Worm (Caenorhabditis elegans) whole organism, late embryonic: Measurements from ENCODE around the gene C33A12.19.

Source experiments
- C38D4.7 ChIP-seq: fragments of 200-800 bp; sonication (Bioruptor generic); optimal IDR thresholded peaks from 2 replicates; lab custom pipeline; 2018; ENCODE audit warnings: mild to moderate bottlenecking, missing genetic modification characterization, moderate library complexity, missing compliant biosample characterization
- K02D7.2 ChIP-seq: sonication (generic microtip); optimal IDR thresholded peaks from 2 replicates; lab custom pipeline; 2017; ENCODE audit warnings: mild to moderate bottlenecking, missing genetic modification characterization, missing compliant biosample characterization
- K09A11.1 ChIP-seq: sonication (generic microtip); optimal IDR thresholded peaks from 2 replicates; lab custom pipeline; 2017; ENCODE audit warnings: antibody characterized with exemption, mild to moderate bottlenecking, missing genetic modification characterization, missing compliant biosample characterization; ENCODE audit not compliant: insufficient read depth
- Y22D7AL.16 ChIP-seq: sonication (generic microtip); optimal IDR thresholded peaks from 2 replicates; lab custom pipeline; 2016; ENCODE audit warnings: missing genetic modification characterization, missing compliant biosample characterization
- ahr-1 ChIP-seq: sonication (generic microtip); optimal IDR thresholded peaks from 2 replicates; lab custom pipeline; 2016; ENCODE audit warnings: missing genetic modification characterization, missing compliant biosample characterization
- ceh-18 ChIP-seq: sonication (generic microtip); optimal IDR thresholded peaks from 2 replicates; lab custom pipeline; 2016; ENCODE audit warnings: missing genetic modification characterization, missing compliant biosample characterization
- ceh-19 ChIP-seq: fragments of 200-800 bp; sonication (Bioruptor generic); optimal IDR thresholded peaks from 2 replicates; lab custom pipeline; 2018; ENCODE audit warnings: mild to moderate bottlenecking, missing genetic modification characterization, missing compliant biosample characterization
- ceh-2 ChIP-seq: sonication (generic microtip); optimal IDR thresholded peaks from 2 replicates; lab custom pipeline; 2016; ENCODE audit warnings: missing genotype, missing genetic modification characterization, missing compliant biosample characterization
- ceh-30 ChIP-seq: fragments of 150-350 bp; optimal IDR thresholded peaks from 2 replicates; lab custom pipeline; 2014; ENCODE audit warnings: missing biosample characterization, missing genetic modification characterization
- ceh-31 ChIP-seq: sonication (generic microtip); optimal IDR thresholded peaks from 2 replicates; lab custom pipeline; 2016; ENCODE audit warnings: missing genetic modification characterization, missing compliant biosample characterization
- ceh-34 ChIP-seq: sonication (generic microtip); optimal IDR thresholded peaks from 2 replicates; lab custom pipeline; 2016; ENCODE audit warnings: mild to moderate bottlenecking, missing genetic modification characterization, missing compliant biosample characterization
- ceh-45 ChIP-seq: fragments of 200-800 bp; sonication (Bioruptor generic); IDR thresholded peaks from 2 replicates; pipeline ENCODE4 v1.3.6; 2022; ENCODE audit warnings: missing genetic modification reagents, missing genetic modification characterization, missing compliant biosample characterization
- ceh-48 ChIP-seq: sonication (generic microtip); optimal IDR thresholded peaks from 2 replicates; lab custom pipeline; 2016; ENCODE audit warnings: missing genetic modification characterization, inconsistent platforms, missing compliant biosample characterization
- ceh-6 ChIP-seq: fragments of 200-800 bp; sonication (Bioruptor generic); optimal IDR thresholded peaks from 2 replicates; lab custom pipeline; 2018; ENCODE audit warnings: mild to moderate bottlenecking, missing genetic modification characterization, missing compliant biosample characterization
- ceh-9 ChIP-seq: sonication (generic microtip); optimal IDR thresholded peaks from 2 replicates; lab custom pipeline; 2016; ENCODE audit warnings: mild to moderate bottlenecking, missing genetic modification characterization, inconsistent platforms, missing compliant biosample characterization
- che-1 ChIP-seq: sonication (generic microtip); optimal IDR thresholded peaks from 2 replicates; lab custom pipeline; 2016; ENCODE audit warnings: mild to moderate bottlenecking, missing genetic modification characterization, missing compliant biosample characterization
- dmd-4 ChIP-seq: sonication (generic microtip); optimal IDR thresholded peaks from 2 replicates; lab custom pipeline; 2016; ENCODE audit warnings: borderline replicate concordance, missing genetic modification characterization, missing compliant biosample characterization
- elt-2 ChIP-seq: sonication (generic microtip); optimal IDR thresholded peaks from 2 replicates; lab custom pipeline; 2016; ENCODE audit warnings: missing genetic modification reagents, missing genetic modification characterization, missing compliant biosample characterization
- elt-4 ChIP-seq: sonication (generic microtip); optimal IDR thresholded peaks from 2 replicates; lab custom pipeline; 2016; ENCODE audit warnings: missing genetic modification characterization, missing compliant biosample characterization
- ets-4 ChIP-seq: sonication (generic microtip); optimal IDR thresholded peaks from 2 replicates; lab custom pipeline; 2016; ENCODE audit warnings: missing genetic modification characterization, missing compliant biosample characterization
- eyg-1 ChIP-seq: sonication (generic microtip); optimal IDR thresholded peaks from 2 replicates; lab custom pipeline; 2016; ENCODE audit warnings: missing genotype, missing genetic modification characterization, missing compliant biosample characterization
- fax-1 ChIP-seq: sonication (generic microtip); optimal IDR thresholded peaks from 2 replicates; lab custom pipeline; 2016; ENCODE audit warnings: missing genotype, missing genetic modification characterization, missing compliant biosample characterization
- hlh-30 ChIP-seq: sonication (generic microtip); optimal IDR thresholded peaks from 2 replicates; lab custom pipeline; 2017; ENCODE audit warnings: antibody characterized with exemption, missing genetic modification characterization, missing compliant biosample characterization; ENCODE audit not compliant: insufficient read depth
- lin-11 ChIP-seq: fragments of 200-800 bp; sonication (Bioruptor generic); optimal IDR thresholded peaks from 2 replicates; lab custom pipeline; 2018; ENCODE audit warnings: mild to moderate bottlenecking, missing genetic modification characterization, missing compliant biosample characterization
- madf-2 ChIP-seq: sonication (generic microtip); optimal IDR thresholded peaks from 2 replicates; lab custom pipeline; 2017; ENCODE audit warnings: missing genetic modification characterization, missing compliant biosample characterization
- mec-3 ChIP-seq: sonication (generic microtip); optimal IDR thresholded peaks from 2 replicates; lab custom pipeline; 2016; ENCODE audit warnings: borderline replicate concordance, missing genetic modification characterization, missing compliant biosample characterization
- nfya-1 ChIP-seq: sonication (generic microtip); optimal IDR thresholded peaks from 2 replicates; lab custom pipeline; 2017; ENCODE audit warnings: missing genetic modification characterization, mild to moderate bottlenecking, missing compliant biosample characterization, antibody characterized with exemption, moderate library complexity
- nhr-11 ChIP-seq: fragments of 150-350 bp; optimal IDR thresholded peaks from 2 replicates; lab custom pipeline; 2014; ENCODE audit warnings: missing biosample characterization, missing genetic modification characterization
- pat-9 ChIP-seq: fragments of 200-800 bp; sonication (Bioruptor generic); optimal IDR thresholded peaks from 2 replicates; lab custom pipeline; 2018; ENCODE audit warnings: mild to moderate bottlenecking, missing genetic modification characterization, moderate library complexity, missing compliant biosample characterization
- pha-2 ChIP-seq: sonication (generic microtip); optimal IDR thresholded peaks from 2 replicates; lab custom pipeline; 2017; ENCODE audit warnings: mild to moderate bottlenecking, missing genetic modification characterization, missing compliant biosample characterization
- pha-4 ChIP-seq: fragments of 150-350 bp; optimal IDR thresholded peaks from 2 replicates; lab custom pipeline; 2018; ENCODE audit warnings: missing biosample characterization, missing genetic modification reagents, missing genetic modification characterization
- pqm-1 ChIP-seq: sonication (generic microtip); optimal IDR thresholded peaks from 2 replicates; lab custom pipeline; 2016; ENCODE audit warnings: missing genetic modification characterization, missing compliant biosample characterization
- ref-2 ChIP-seq: sonication (generic microtip); optimal IDR thresholded peaks from 2 replicates; lab custom pipeline; 2016; ENCODE audit warnings: missing genetic modification characterization, missing compliant biosample characterization
- rnt-1 ChIP-seq: sonication (generic microtip); optimal IDR thresholded peaks from 2 replicates; lab custom pipeline; 2016; ENCODE audit warnings: missing genetic modification characterization, missing compliant biosample characterization
- sdc-2 ChIP-seq: sonication (generic microtip); optimal IDR thresholded peaks from 2 replicates; lab custom pipeline; 2016; ENCODE audit warnings: missing genotype, missing genetic modification characterization, missing compliant biosample characterization
- sox-4 ChIP-seq: sonication (generic microtip); optimal IDR thresholded peaks from 2 replicates; lab custom pipeline; 2017; ENCODE audit warnings: mild to moderate bottlenecking, missing genetic modification characterization, inconsistent platforms, missing compliant biosample characterization
- tbx-2 ChIP-seq: sonication (generic microtip); optimal IDR thresholded peaks from 2 replicates; lab custom pipeline; 2016; ENCODE audit warnings: missing genetic modification characterization, missing compliant biosample characterization
- ttx-3 ChIP-seq: sonication (generic microtip); optimal IDR thresholded peaks from 2 replicates; lab custom pipeline; 2016; ENCODE audit warnings: missing genetic modification reagents, missing genetic modification characterization, missing compliant biosample characterization
- unc-3 ChIP-seq, 2 experiments: fragments of 200-800 bp in 1 of 2; sonication (Bioruptor generic) in 1 of 2; sonication (generic microtip) in 1 of 2; conservative IDR thresholded peaks in 1 of 2; optimal IDR thresholded peaks in 1 of 2; 2 replicates each; pipeline versions ENCODE4 v1.3.6 to Lab custom; 2016 to 2022; ENCODE audit warnings: missing compliant biosample characterization in 2 of 2, missing genetic modification characterization in 2 of 2, missing genetic modification reagents in 1 of 2
- unc-55 ChIP-seq: sonication (generic microtip); optimal IDR thresholded peaks from 2 replicates; lab custom pipeline; 2017; ENCODE audit warnings: missing biosample characterization, missing genetic modification reagents, missing genetic modification characterization
- unc-86 ChIP-seq: sonication (generic microtip); optimal IDR thresholded peaks from 2 replicates; lab custom pipeline; 2016; ENCODE audit warnings: missing genetic modification characterization, missing compliant biosample characterization
- zip-5 ChIP-seq: sonication (generic microtip); optimal IDR thresholded peaks from 2 replicates; lab custom pipeline; 2016; ENCODE audit warnings: missing genetic modification characterization, missing compliant biosample characterization

Gene C33A12.19

ce11 chrIV:9534342-9534741, 17.5 kb downstream of the C33A12.19 start:
- TF ChIP-seq hlh-30 (tag; lab: Kevin White, UChicago): peak; percentile 78
- TF ChIP-seq ahr-1 (tag; lab: Kevin White, UChicago): no peak

ce11 chrIV:9535105-9535504, 18.3 kb downstream of the C33A12.19 start:
- no peak for TF ChIP-seq C38D4.7 (GFP tag; lab: Kevin White, UChicago)
- no peak for TF ChIP-seq unc-3 (GFP tag; conservative IDR thresholded peaks at IDR 0.05; lab: Robert Waterston, UW)
- no peak for TF ChIP-seq unc-3 (tag; optimal IDR thresholded peaks at IDR 0.05; lab: Kevin White, UChicago)
- TF ChIP-seq dmd-4: no peak
- TF ChIP-seq madf-2 (tag; lab: Kevin White, UChicago): no peak
- TF ChIP-seq pha-2: no peak
- no peak for TF ChIP-seq pha-4 (tag; lab: Kevin White, UChicago)
- no peak for TF ChIP-seq mec-3
- no peak for TF ChIP-seq ceh-6
- TF ChIP-seq ceh-34 (tag; lab: Kevin White, UChicago): no peak
- no peak for TF ChIP-seq ceh-9
- TF ChIP-seq hlh-30 (tag; lab: Kevin White, UChicago): no peak
- no peak for TF ChIP-seq K02D7.2
- no peak for TF ChIP-seq tbx-2 (tag; lab: Kevin White, UChicago)
- no peak for TF ChIP-seq sdc-2 (tag; lab: Kevin White, UChicago)

ce11 chrIV:9536124-9536523, 19.3 kb downstream of the C33A12.19 start:
- no peak for TF ChIP-seq ttx-3
- no peak for TF ChIP-seq ceh-31 (tag; lab: Kevin White, UChicago)
- no peak for TF ChIP-seq Y22D7AL.16 (tag; lab: Kevin White, UChicago)
- TF ChIP-seq elt-4 (tag; lab: Kevin White, UChicago): no peak
- no peak for TF ChIP-seq zip-5 (tag; lab: Kevin White, UChicago)
- no peak for TF ChIP-seq nfya-1 (tag; lab: Kevin White, UChicago)
- no peak for TF ChIP-seq ceh-19 (GFP tag; lab: Kevin White, UChicago)
- no peak for TF ChIP-seq ceh-45 (GFP tag; lab: Robert Waterston, UW)
- no peak for TF ChIP-seq sox-4 (tag; lab: Kevin White, UChicago)
- TF ChIP-seq ets-4 (tag; lab: Kevin White, UChicago): no peak
- TF ChIP-seq pqm-1 (tag; lab: Kevin White, UChicago): no peak
- no peak for TF ChIP-seq mec-3
- TF ChIP-seq hlh-30 (tag; lab: Kevin White, UChicago): no peak
- no peak for TF ChIP-seq madf-2 (tag; lab: Kevin White, UChicago)
- TF ChIP-seq che-1 (tag; lab: Kevin White, UChicago): no peak
- TF ChIP-seq fax-1 (tag; lab: Kevin White, UChicago): no peak
- TF ChIP-seq elt-2 (tag; lab: Kevin White, UChicago): no peak
- TF ChIP-seq ceh-2 (tag; lab: Kevin White, UChicago): no peak
- TF ChIP-seq unc-3 (GFP tag; conservative IDR thresholded peaks at IDR 0.05; lab: Robert Waterston, UW): no peak
- no peak for TF ChIP-seq unc-3 (tag; optimal IDR thresholded peaks at IDR 0.05; lab: Kevin White, UChicago)

ce11 chrIV:9537500-9537899, 20.7 kb downstream of the C33A12.19 start:
- TF ChIP-seq Y22D7AL.16 (tag; lab: Kevin White, UChicago) (no peak), elt-2 (tag; lab: Kevin White, UChicago) (peak; percentile 2)

- no peak for TF ChIP-seq K09A11.1 (tag; lab: Kevin White, UChicago)
- TF ChIP-seq nhr-11 (tag; lab: Kevin White, UChicago): no peak
- TF ChIP-seq unc-86: no peak
- no peak for TF ChIP-seq ets-4 (tag; lab: Kevin White, UChicago)
- TF ChIP-seq rnt-1: peak; percentile 28
- TF ChIP-seq pha-2: no peak
- no peak for TF ChIP-seq madf-2 (tag; lab: Kevin White, UChicago)
- TF ChIP-seq che-1 (tag; lab: Kevin White, UChicago): no peak
- TF ChIP-seq eyg-1 (tag; lab: Kevin White, UChicago): no peak
- TF ChIP-seq ceh-30: no peak
- TF ChIP-seq pha-4 (tag; lab: Kevin White, UChicago): no peak
- no peak for TF ChIP-seq ceh-9
- no peak for TF ChIP-seq elt-4 (tag; lab: Kevin White, UChicago)
- TF ChIP-seq unc-55: peak; percentile 96
- peak; percentile 66 for TF ChIP-seq ceh-18
- TF ChIP-seq dmd-4: no peak
- TF ChIP-seq ceh-48 (tag; lab: Kevin White, UChicago): no peak
- no peak for TF ChIP-seq lin-11 (tag; lab: Kevin White, UChicago)
- TF ChIP-seq pat-9 (tag; lab: Kevin White, UChicago): no peak
- no peak for TF ChIP-seq ref-2 (tag; lab: Kevin White, UChicago)
These were observed 21.4 kb downstream of the C33A12.19 start for ce11 chrIV:9538214-9538613.
